Fruit fly (Drosophila melanogaster) whole organism, wandering third instar larva: ENCODE measurements around the gene CG6621.

Experiments
- Abd-B ChIP-seq: fragments of >200 bp; optimal IDR thresholded peaks from 2 replicates; lab custom pipeline; 2017; ENCODE audit warnings: missing biosample characterization, missing genetic modification characterization
- CG32264 ChIP-seq: fragments of 200-800 bp; sonication (Bioruptor generic); optimal IDR thresholded peaks from 2 replicates; lab custom pipeline; 2016; ENCODE audit warnings: missing biosample characterization, missing genetic modification characterization
- CG9705 ChIP-seq: fragments of 200-800 bp; sonication (Bioruptor generic); optimal IDR thresholded peaks from 2 replicates; lab custom pipeline; 2018; ENCODE audit warnings: missing biosample characterization, mild to moderate bottlenecking, missing genetic modification characterization
- CrebA ChIP-seq: fragments of 200-800 bp; sonication (Bioruptor generic); optimal IDR thresholded peaks from 2 replicates; lab custom pipeline; 2016; ENCODE audit warnings: missing biosample characterization, mild to moderate bottlenecking, missing genetic modification characterization, borderline replicate concordance
- Dfd ChIP-seq: fragments of >200 bp; optimal IDR thresholded peaks from 2 replicates; lab custom pipeline; 2017; ENCODE audit warnings: missing biosample characterization, missing genetic modification characterization
- Dif ChIP-seq: fragments of 200-275, 200-300 bp; sonication (Bioruptor generic); optimal IDR thresholded peaks from 2 replicates; lab custom pipeline; 2018; ENCODE audit warnings: missing biosample characterization, missing genetic modification characterization; ENCODE audit not compliant: partially characterized antibody
- GATAd ChIP-seq: sonication (Bioruptor generic); optimal IDR thresholded peaks from 2 replicates; lab custom pipeline; 2016; ENCODE audit warnings: missing biosample characterization, missing genetic modification characterization
- HLH106 ChIP-seq: fragments of 200-800 bp; optimal IDR thresholded peaks from 3 replicates; lab custom pipeline; 2019; ENCODE audit warnings: missing biosample characterization, mild to moderate bottlenecking, missing genetic modification characterization, moderate library complexity
- Hnf4 ChIP-seq: fragments of 200-800 bp; sonication (Bioruptor generic); optimal IDR thresholded peaks from 2 replicates; lab custom pipeline; 2016; ENCODE audit warnings: missing biosample characterization, mild to moderate bottlenecking, missing genetic modification characterization
- Hr78 ChIP-seq: fragments of >200 bp; optimal IDR thresholded peaks from 2 replicates; lab custom pipeline; 2017; ENCODE audit warnings: missing biosample characterization, missing genetic modification characterization
- Hr83 ChIP-seq: fragments of 200-300 bp; sonication (Bioruptor generic); optimal IDR thresholded peaks from 2 replicates; lab custom pipeline; 2016; ENCODE audit warnings: missing biosample characterization, mild to moderate bottlenecking, missing genetic modification characterization, moderate library complexity; ENCODE audit not compliant: poor library complexity, severe bottlenecking
- Jra ChIP-seq: sonication (Bioruptor generic); optimal IDR thresholded peaks from 2 replicates; lab custom pipeline; 2016; ENCODE audit warnings: missing biosample characterization, missing genetic modification characterization
- Mio ChIP-seq: sonication (Bioruptor generic); optimal IDR thresholded peaks from 2 replicates; lab custom pipeline; 2016; ENCODE audit warnings: missing biosample characterization, missing genetic modification characterization
- Myc ChIP-seq: fragments of >200 bp; optimal IDR thresholded peaks from 2 replicates; lab custom pipeline; 2017
- N ChIP-seq: fragments of >200 bp; optimal IDR thresholded peaks from 2 replicates; lab custom pipeline; 2018; ENCODE audit warnings: missing biosample characterization, missing external identifiers, missing genetic modification characterization
- OdsH ChIP-seq: fragments of 200-800 bp; sonication (Bioruptor generic); optimal IDR thresholded peaks from 2 replicates; lab custom pipeline; 2016; ENCODE audit warnings: missing biosample characterization, mild to moderate bottlenecking, missing genetic modification characterization
- Rel ChIP-seq, 2 experiments: fragments of 200-800 bp; sonication (Bioruptor generic) in 1 of 2; optimal IDR thresholded peaks; 2 replicates in 1 of 2; 3 replicates in 1 of 2; lab custom pipeline; 2016 to 2019; ENCODE audit warnings: mild to moderate bottlenecking in 2 of 2, missing biosample characterization in 2 of 2, missing genetic modification characterization in 2 of 2, moderate library complexity in 1 of 2
- Sp1 ChIP-seq: fragments of 200-800 bp; sonication (Bioruptor generic); optimal IDR thresholded peaks from 3 replicates; lab custom pipeline; 2019; ENCODE audit warnings: missing biosample characterization, mild to moderate bottlenecking, missing genetic modification characterization, moderate library complexity
- Vsx2 ChIP-seq: fragments of 200-300, 225-300 bp; sonication (Bioruptor generic); optimal IDR thresholded peaks from 2 replicates; lab custom pipeline; 2018; ENCODE audit warnings: missing biosample characterization, missing genetic modification characterization; ENCODE audit not compliant: partially characterized antibody
- br ChIP-seq: fragments of 200-800 bp; sonication (Bioruptor generic); optimal IDR thresholded peaks from 2 replicates; lab custom pipeline; 2016; ENCODE audit warnings: missing biosample characterization, missing genetic modification characterization
- brk ChIP-seq: fragments of 200-800 bp; sonication (Bioruptor generic); optimal IDR thresholded peaks from 2 replicates; lab custom pipeline; 2016; ENCODE audit warnings: missing biosample characterization, mild to moderate bottlenecking, missing genetic modification characterization
- dl ChIP-seq, 2 experiments: fragments of 175-275, 200-275 bp in 1 of 2; fragments of 200-275 bp in 1 of 2; sonication (Bioruptor generic); optimal IDR thresholded peaks; lab custom pipeline; 2018; ENCODE audit warnings: mild to moderate bottlenecking in 2 of 2, missing biosample characterization in 2 of 2, missing genetic modification characterization in 2 of 2, moderate library complexity in 2 of 2; ENCODE audit not compliant: partially characterized antibody in 2 of 2, insufficient read depth in 1 of 2
- dmrt93B ChIP-seq: fragments of 200-800 bp; sonication (Bioruptor generic); optimal IDR thresholded peaks from 2 replicates; lab custom pipeline; 2018; ENCODE audit warnings: missing biosample characterization, mild to moderate bottlenecking, missing genetic modification characterization
- dsf ChIP-seq: sonication (Bioruptor generic); optimal IDR thresholded peaks from 2 replicates; lab custom pipeline; 2016; ENCODE audit warnings: missing biosample characterization, missing genetic modification characterization, borderline replicate concordance
- ey ChIP-seq: fragments of 200-800 bp; sonication (Bioruptor generic); optimal IDR thresholded peaks from 2 replicates; lab custom pipeline; 2016; ENCODE audit warnings: missing biosample characterization, missing genetic modification characterization
- foxo ChIP-seq, 2 experiments: fragments of 200-800 bp; sonication (Bioruptor generic); optimal IDR thresholded peaks; 2 replicates in 1 of 2; 3 replicates in 1 of 2; lab custom pipeline; 2016 to 2017; ENCODE audit warnings: missing biosample characterization in 2 of 2, missing genetic modification characterization in 2 of 2
- fru ChIP-seq: fragments of 200-800 bp; sonication (Bioruptor generic); optimal IDR thresholded peaks from 3 replicates; lab custom pipeline; 2016; ENCODE audit warnings: missing biosample characterization, mild to moderate bottlenecking, missing genetic modification characterization
- h ChIP-seq: fragments of 200-800 bp; sonication (Bioruptor generic); optimal IDR thresholded peaks from 3 replicates; lab custom pipeline; 2016; ENCODE audit warnings: missing biosample characterization, mild to moderate bottlenecking, missing genetic modification characterization
- jim ChIP-seq: fragments of 175-275, 200-325 bp; sonication (Bioruptor generic); optimal IDR thresholded peaks from 2 replicates; lab custom pipeline; 2016; ENCODE audit warnings: missing biosample characterization, mild to moderate bottlenecking, missing genetic modification characterization
- lola ChIP-seq: fragments of >200 bp; optimal IDR thresholded peaks from 2 replicates; lab custom pipeline; 2017; ENCODE audit warnings: missing biosample characterization, missing genetic modification characterization
- pan ChIP-seq: fragments of >200 bp; optimal IDR thresholded peaks from 2 replicates; lab custom pipeline; 2017
- psq ChIP-seq: fragments of 200-800 bp; sonication (Bioruptor generic); optimal IDR thresholded peaks from 3 replicates; lab custom pipeline; 2017; ENCODE audit warnings: missing biosample characterization, mild to moderate bottlenecking, missing genetic modification characterization, moderate library complexity
- rgr ChIP-seq: fragments of 200-800 bp; sonication (Bioruptor generic); optimal IDR thresholded peaks from 3 replicates; lab custom pipeline; 2016; ENCODE audit warnings: missing biosample characterization, mild to moderate bottlenecking, missing genetic modification characterization
- sage ChIP-seq: fragments of 200-800 bp; sonication (Bioruptor generic); optimal IDR thresholded peaks from 2 replicates; lab custom pipeline; 2016; ENCODE audit warnings: missing biosample characterization, mild to moderate bottlenecking, missing genetic modification characterization
- sv ChIP-seq: fragments of 200-800 bp; sonication (Bioruptor generic); optimal IDR thresholded peaks from 3 replicates; lab custom pipeline; 2016; ENCODE audit warnings: missing biosample characterization, missing genetic modification characterization
- tai ChIP-seq: sonication (Bioruptor generic); optimal IDR thresholded peaks from 2 replicates; lab custom pipeline; 2016; ENCODE audit warnings: missing biosample characterization, missing genetic modification characterization
- usp ChIP-seq: fragments of >200 bp; optimal IDR thresholded peaks from 2 replicates; lab custom pipeline; 2017; ENCODE audit warnings: missing biosample characterization, missing genetic modification characterization
- woc ChIP-seq: sonication (Bioruptor generic); optimal IDR thresholded peaks from 2 replicates; lab custom pipeline; 2016; ENCODE audit warnings: missing biosample characterization, mild to moderate bottlenecking, missing genetic modification characterization

CG6621 gene

dm6 chr3R:10872820-10873219 is 20.5 kb downstream of the CG6621 start, which contains the start of gene CG4596:
Gene CG4596 (plus strand): TSS chr3R:10873038.
- TF ChIP-seq CG9705, result no peak
- no peak for TF ChIP-seq usp (GFP tag; lab: Kevin White, UChicago)
- TF ChIP-seq sage (GFP tag; lab: Kevin White, UChicago), result no peak
- no peak for TF ChIP-seq dsf (GFP tag; lab: Kevin White, UChicago)
- TF ChIP-seq tai (GFP tag; lab: Kevin White, UChicago), result no peak
- TF ChIP-seq dl (GFP tag; optimal IDR thresholded peaks at IDR 0.05; lab: Kevin White, UChicago; ENCODE audit: insufficient read depth in 1 of 2, partially characterized antibody in 2 of 2), result no peak
- TF ChIP-seq Vsx2 (GFP tag; lab: Kevin White, UChicago), result no peak
- no peak for TF ChIP-seq lola (GFP tag; lab: Kevin White, UChicago)
- no peak for TF ChIP-seq Hr78
- TF ChIP-seq Rel (GFP tag; optimal IDR thresholded peaks at IDR 0.05; lab: Kevin White, UChicago), result no peak
- no peak for TF ChIP-seq Rel (tag; optimal IDR thresholded peaks at IDR 0.05; lab: Kevin White, UChicago)
- TF ChIP-seq Mio, result no peak
- TF ChIP-seq HLH106 (tag; lab: Kevin White, UChicago), result no peak
- no peak for TF ChIP-seq Dfd (GFP tag; lab: Kevin White, UChicago)
- TF ChIP-seq ey (GFP tag; lab: Kevin White, UChicago), result no peak
- no peak for TF ChIP-seq Jra
- no peak for TF ChIP-seq jim (GFP tag; lab: Kevin White, UChicago)
- TF ChIP-seq Hr83, result no peak
- no peak for TF ChIP-seq pan (lab: Kevin White, UChicago)
- TF ChIP-seq brk (GFP tag; lab: Kevin White, UChicago), result no peak
- no peak for TF ChIP-seq h

- no peak for TF ChIP-seq Mio
- TF ChIP-seq brk (GFP tag; lab: Kevin White, UChicago), result no peak
- no peak for TF ChIP-seq Abd-B (GFP tag; lab: Kevin White, UChicago)
- TF ChIP-seq dl (GFP tag; optimal IDR thresholded peaks at IDR 0.05; lab: Kevin White, UChicago; ENCODE audit: insufficient read depth in 1 of 2, partially characterized antibody in 2 of 2), result no peak
- TF ChIP-seq woc (GFP tag; lab: Kevin White, UChicago), result peak; percentile 62
- TF ChIP-seq dmrt93B, result peak; percentile 15
- peak in 1 of 2 experiments; percentile 76 for TF ChIP-seq foxo (GFP tag; optimal IDR thresholded peaks at IDR 0.05; lab: Kevin White, UChicago)
- TF ChIP-seq usp (GFP tag; lab: Kevin White, UChicago), result no peak
- TF ChIP-seq N (GFP tag; lab: Kevin White, UChicago), result no peak
- peak; percentile 13 for TF ChIP-seq Jra
- TF ChIP-seq Hr83, result peak; percentile 15
- TF ChIP-seq sage (GFP tag; lab: Kevin White, UChicago), result no peak
- TF ChIP-seq Myc (lab: Kevin White, UChicago), result no peak
- no peak for TF ChIP-seq Rel (GFP tag; optimal IDR thresholded peaks at IDR 0.05; lab: Kevin White, UChicago)
- TF ChIP-seq Rel (tag; optimal IDR thresholded peaks at IDR 0.05; lab: Kevin White, UChicago), result peak; percentile 42
- TF ChIP-seq dsf (GFP tag; lab: Kevin White, UChicago), result no peak
- TF ChIP-seq GATAd (GFP tag; lab: Kevin White, UChicago), result no peak
- TF ChIP-seq rgr (GFP tag; lab: Kevin White, UChicago), result peak; percentile 58
- peak; percentile 67 for TF ChIP-seq Hnf4 (GFP tag; lab: Kevin White, UChicago)
- TF ChIP-seq br (GFP tag; lab: Kevin White, UChicago), result peak; percentile 50
- TF ChIP-seq CG32264 (GFP tag; lab: Kevin White, UChicago), result no peak
- TF ChIP-seq CrebA (GFP tag; lab: Kevin White, UChicago), result no peak
- TF ChIP-seq OdsH, result peak; percentile 61
- TF ChIP-seq fru, result peak; percentile 23
- no peak for TF ChIP-seq Hr78
- TF ChIP-seq Dif (GFP tag; lab: Kevin White, UChicago), result no peak
- no peak for TF ChIP-seq Dfd (GFP tag; lab: Kevin White, UChicago)
- no peak for TF ChIP-seq pan (lab: Kevin White, UChicago)
- TF ChIP-seq psq (GFP tag; lab: Kevin White, UChicago), result peak; percentile 57
- peak; percentile 72 for TF ChIP-seq h
- TF ChIP-seq jim (GFP tag; lab: Kevin White, UChicago), result no peak
- TF ChIP-seq Sp1 (GFP tag; lab: Kevin White, UChicago), result peak; percentile 68
- TF ChIP-seq HLH106 (tag; lab: Kevin White, UChicago), result peak; percentile 56
- TF ChIP-seq CG9705, result peak; percentile 53
- TF ChIP-seq ey (GFP tag; lab: Kevin White, UChicago), result peak; percentile 36
- no peak for TF ChIP-seq lola (GFP tag; lab: Kevin White, UChicago)
- TF ChIP-seq tai (GFP tag; lab: Kevin White, UChicago), result no peak
- TF ChIP-seq sv (GFP tag; lab: Kevin White, UChicago), result peak; percentile 2
- TF ChIP-seq Vsx2 (GFP tag; lab: Kevin White, UChicago), result peak; percentile 80
- TF ChIP-seq, all 38 proteins: peak for 19
Observed at dm6 chr3R:10872148-10872783, 21.1 kb downstream of the CG6621 start, which contains the start of gene Fdh. Gene Fdh (minus strand): TSS chr3R:10872381.
